Fruit fly (Drosophila melanogaster) whole organism, wandering third instar larva: ENCODE results near the gene CG33284.
A peak's percentile ranks its signal among the peaks of the same experiment; 100 is the strongest.

Source experiments
- Abd-B ChIP-seq: fragments of >200 bp; optimal IDR thresholded peaks from 2 replicates; lab custom pipeline; 2017; ENCODE audit warnings: missing biosample characterization, missing genetic modification characterization
- CG32264 ChIP-seq: fragments of 200-800 bp; sonication (Bioruptor generic); optimal IDR thresholded peaks from 2 replicates; lab custom pipeline; 2016; ENCODE audit warnings: missing biosample characterization, missing genetic modification characterization
- CG9705 ChIP-seq: fragments of 200-800 bp; sonication (Bioruptor generic); optimal IDR thresholded peaks from 2 replicates; lab custom pipeline; 2018; ENCODE audit warnings: missing biosample characterization, mild to moderate bottlenecking, missing genetic modification characterization
- CrebA ChIP-seq: fragments of 200-800 bp; sonication (Bioruptor generic); optimal IDR thresholded peaks from 2 replicates; lab custom pipeline; 2016; ENCODE audit warnings: missing biosample characterization, mild to moderate bottlenecking, missing genetic modification characterization, borderline replicate concordance
- Dfd ChIP-seq: fragments of >200 bp; optimal IDR thresholded peaks from 2 replicates; lab custom pipeline; 2017; ENCODE audit warnings: missing biosample characterization, missing genetic modification characterization
- Dif ChIP-seq: fragments of 200-275, 200-300 bp; sonication (Bioruptor generic); optimal IDR thresholded peaks from 2 replicates; lab custom pipeline; 2018; ENCODE audit warnings: missing biosample characterization, missing genetic modification characterization; ENCODE audit not compliant: partially characterized antibody
- GATAd ChIP-seq: sonication (Bioruptor generic); optimal IDR thresholded peaks from 2 replicates; lab custom pipeline; 2016; ENCODE audit warnings: missing biosample characterization, missing genetic modification characterization
- HLH106 ChIP-seq: fragments of 200-800 bp; optimal IDR thresholded peaks from 3 replicates; lab custom pipeline; 2019; ENCODE audit warnings: missing biosample characterization, mild to moderate bottlenecking, missing genetic modification characterization, moderate library complexity
- Hr78 ChIP-seq: fragments of >200 bp; optimal IDR thresholded peaks from 2 replicates; lab custom pipeline; 2017; ENCODE audit warnings: missing biosample characterization, missing genetic modification characterization
- Hr83 ChIP-seq: fragments of 200-300 bp; sonication (Bioruptor generic); optimal IDR thresholded peaks from 2 replicates; lab custom pipeline; 2016; ENCODE audit warnings: missing biosample characterization, mild to moderate bottlenecking, missing genetic modification characterization, moderate library complexity; ENCODE audit not compliant: poor library complexity, severe bottlenecking
- Jra ChIP-seq: sonication (Bioruptor generic); optimal IDR thresholded peaks from 2 replicates; lab custom pipeline; 2016; ENCODE audit warnings: missing biosample characterization, missing genetic modification characterization
- Mio ChIP-seq: sonication (Bioruptor generic); optimal IDR thresholded peaks from 2 replicates; lab custom pipeline; 2016; ENCODE audit warnings: missing biosample characterization, missing genetic modification characterization
- Myc ChIP-seq: fragments of >200 bp; optimal IDR thresholded peaks from 2 replicates; lab custom pipeline; 2017
- N ChIP-seq: fragments of >200 bp; optimal IDR thresholded peaks from 2 replicates; lab custom pipeline; 2018; ENCODE audit warnings: missing biosample characterization, missing external identifiers, missing genetic modification characterization
- OdsH ChIP-seq: fragments of 200-800 bp; sonication (Bioruptor generic); optimal IDR thresholded peaks from 2 replicates; lab custom pipeline; 2016; ENCODE audit warnings: missing biosample characterization, mild to moderate bottlenecking, missing genetic modification characterization
- Sp1 ChIP-seq: fragments of 200-800 bp; sonication (Bioruptor generic); optimal IDR thresholded peaks from 3 replicates; lab custom pipeline; 2019; ENCODE audit warnings: missing biosample characterization, mild to moderate bottlenecking, missing genetic modification characterization, moderate library complexity
- br ChIP-seq: fragments of 200-800 bp; sonication (Bioruptor generic); optimal IDR thresholded peaks from 2 replicates; lab custom pipeline; 2016; ENCODE audit warnings: missing biosample characterization, missing genetic modification characterization
- dl ChIP-seq, 2 experiments: fragments of 175-275, 200-275 bp in 1 of 2; fragments of 200-275 bp in 1 of 2; sonication (Bioruptor generic); optimal IDR thresholded peaks; lab custom pipeline; 2018; ENCODE audit warnings: mild to moderate bottlenecking in 2 of 2, missing biosample characterization in 2 of 2, missing genetic modification characterization in 2 of 2, moderate library complexity in 2 of 2; ENCODE audit not compliant: partially characterized antibody in 2 of 2, insufficient read depth in 1 of 2
- dmrt93B ChIP-seq: fragments of 200-800 bp; sonication (Bioruptor generic); optimal IDR thresholded peaks from 2 replicates; lab custom pipeline; 2018; ENCODE audit warnings: missing biosample characterization, mild to moderate bottlenecking, missing genetic modification characterization
- dsf ChIP-seq: sonication (Bioruptor generic); optimal IDR thresholded peaks from 2 replicates; lab custom pipeline; 2016; ENCODE audit warnings: missing biosample characterization, missing genetic modification characterization, borderline replicate concordance
- ey ChIP-seq: fragments of 200-800 bp; sonication (Bioruptor generic); optimal IDR thresholded peaks from 2 replicates; lab custom pipeline; 2016; ENCODE audit warnings: missing biosample characterization, missing genetic modification characterization
- foxo ChIP-seq, 2 experiments: fragments of 200-800 bp; sonication (Bioruptor generic); optimal IDR thresholded peaks; 2 replicates in 1 of 2; 3 replicates in 1 of 2; lab custom pipeline; 2016 to 2017; ENCODE audit warnings: missing biosample characterization in 2 of 2, missing genetic modification characterization in 2 of 2
- h ChIP-seq: fragments of 200-800 bp; sonication (Bioruptor generic); optimal IDR thresholded peaks from 3 replicates; lab custom pipeline; 2016; ENCODE audit warnings: missing biosample characterization, mild to moderate bottlenecking, missing genetic modification characterization
- jim ChIP-seq: fragments of 175-275, 200-325 bp; sonication (Bioruptor generic); optimal IDR thresholded peaks from 2 replicates; lab custom pipeline; 2016; ENCODE audit warnings: missing biosample characterization, mild to moderate bottlenecking, missing genetic modification characterization
- lola ChIP-seq: fragments of >200 bp; optimal IDR thresholded peaks from 2 replicates; lab custom pipeline; 2017; ENCODE audit warnings: missing biosample characterization, missing genetic modification characterization
- pan ChIP-seq: fragments of >200 bp; optimal IDR thresholded peaks from 2 replicates; lab custom pipeline; 2017
- rgr ChIP-seq: fragments of 200-800 bp; sonication (Bioruptor generic); optimal IDR thresholded peaks from 3 replicates; lab custom pipeline; 2016; ENCODE audit warnings: missing biosample characterization, mild to moderate bottlenecking, missing genetic modification characterization
- sage ChIP-seq: fragments of 200-800 bp; sonication (Bioruptor generic); optimal IDR thresholded peaks from 2 replicates; lab custom pipeline; 2016; ENCODE audit warnings: missing biosample characterization, mild to moderate bottlenecking, missing genetic modification characterization
- sv ChIP-seq: fragments of 200-800 bp; sonication (Bioruptor generic); optimal IDR thresholded peaks from 3 replicates; lab custom pipeline; 2016; ENCODE audit warnings: missing biosample characterization, missing genetic modification characterization
- tai ChIP-seq: sonication (Bioruptor generic); optimal IDR thresholded peaks from 2 replicates; lab custom pipeline; 2016; ENCODE audit warnings: missing biosample characterization, missing genetic modification characterization
- usp ChIP-seq: fragments of >200 bp; optimal IDR thresholded peaks from 2 replicates; lab custom pipeline; 2017; ENCODE audit warnings: missing biosample characterization, missing genetic modification characterization
- woc ChIP-seq: sonication (Bioruptor generic); optimal IDR thresholded peaks from 2 replicates; lab custom pipeline; 2016; ENCODE audit warnings: missing biosample characterization, mild to moderate bottlenecking, missing genetic modification characterization

Gene CG33284

dm6 chr3L:21129682-21130081, 6.1 kb downstream of the CG33284 start:
- TF ChIP-seq usp (GFP tag; lab: Kevin White, UChicago) (no peak), CG9705 (GFP tag; lab: Kevin White, UChicago) (no peak), jim (GFP tag; lab: Kevin White, UChicago) (no peak), Sp1 (GFP tag; lab: Kevin White, UChicago) (no peak), Jra (GFP tag; lab: Kevin White, UChicago) (no peak), dsf (no peak), lola (GFP tag; lab: Kevin White, UChicago) (no peak), rgr (GFP tag; lab: Kevin White, UChicago) (no peak), sage (GFP tag; lab: Kevin White, UChicago) (no peak), Abd-B (GFP tag; lab: Kevin White, UChicago) (no peak)

dm6 chr3L:21130839-21131410, 7.4 kb downstream of the CG33284 start, which contains the start of gene ko:
Gene ko (minus strand): TSS chr3L:21131159.
- TF ChIP-seq CrebA, result peak; percentile 14
- TF ChIP-seq br (GFP tag; lab: Kevin White, UChicago), result no peak
- no peak for TF ChIP-seq lola (GFP tag; lab: Kevin White, UChicago)

dm6 chr3L:21131427-21131826, 7.9 kb downstream of the CG33284 start, which contains the start of gene ICA69:
Gene ICA69 (plus strand): TSS chr3L:21131446.
- TF ChIP-seq usp (GFP tag; lab: Kevin White, UChicago) (no peak), foxo (GFP tag; optimal IDR thresholded peaks at IDR 0.05; lab: Kevin White, UChicago) (no peak), HLH106 (tag; lab: Kevin White, UChicago) (no peak), pan (lab: Kevin White, UChicago) (no peak), h (GFP tag; lab: Kevin White, UChicago) (no peak)

dm6 chr3L:21135850-21136249, 12.3 kb downstream of the CG33284 start:
- no peak for TF ChIP-seq lola (GFP tag; lab: Kevin White, UChicago)
- TF ChIP-seq CrebA, result peak; percentile 8
- TF ChIP-seq Sp1 (GFP tag; lab: Kevin White, UChicago), result no peak
- no peak for TF ChIP-seq OdsH
- TF ChIP-seq Mio (GFP tag; lab: Kevin White, UChicago), result no peak
- no peak for TF ChIP-seq woc
- TF ChIP-seq rgr (GFP tag; lab: Kevin White, UChicago), result no peak
- no peak for TF ChIP-seq ey
- no peak for TF ChIP-seq jim (GFP tag; lab: Kevin White, UChicago)
- TF ChIP-seq CG32264 (GFP tag; lab: Kevin White, UChicago), result no peak
- TF ChIP-seq N (GFP tag; lab: Kevin White, UChicago), result no peak
- no peak for TF ChIP-seq h (GFP tag; lab: Kevin White, UChicago)
- TF ChIP-seq Myc (lab: Kevin White, UChicago), result peak; percentile 51
- TF ChIP-seq Dif (GFP tag; lab: Kevin White, UChicago), result peak; percentile 12
- peak; percentile 55 for TF ChIP-seq Hr83 (GFP tag; lab: Kevin White, UChicago)
- no peak for TF ChIP-seq GATAd (GFP tag; lab: Kevin White, UChicago)

- TF ChIP-seq CG9705 (GFP tag; lab: Kevin White, UChicago) (no peak), dmrt93B (GFP tag; lab: Kevin White, UChicago) (no peak), h (GFP tag; lab: Kevin White, UChicago) (no peak), Hr78 (GFP tag; lab: Kevin White, UChicago) (no peak), sv (no peak), pan (lab: Kevin White, UChicago) (no peak), Mio (GFP tag; lab: Kevin White, UChicago) (no peak), Abd-B (GFP tag; lab: Kevin White, UChicago) (no peak), HLH106 (tag; lab: Kevin White, UChicago) (no peak), dsf (no peak), jim (GFP tag; lab: Kevin White, UChicago) (no peak), Dfd (GFP tag; lab: Kevin White, UChicago) (no peak), Hr83 (GFP tag; lab: Kevin White, UChicago) (no peak), woc (no peak), dl (GFP tag; optimal IDR thresholded peaks at IDR 0.05; lab: Kevin White, UChicago; ENCODE audit: insufficient read depth in 1 of 2, partially characterized antibody in 2 of 2) (no peak), CrebA (no peak), GATAd (GFP tag; lab: Kevin White, UChicago) (no peak), tai (GFP tag; lab: Kevin White, UChicago) (no peak)
- TF ChIP-seq, all 38 proteins: peak for 0
Measured at dm6 chr3L:21136253-21136652, 12.7 kb downstream of the CG33284 start, which contains the start of gene CG10565. Gene CG10565 (minus strand): TSS chr3L:21136353.
